Worm (Caenorhabditis elegans) whole organism, late embryonic: ENCODE results near the gene C13F10.8.

ENCODE experiments used
- ama-1 ChIP-seq: fragments of 150-350 bp; optimal IDR thresholded peaks from 2 replicates; lab custom pipeline; 2014
- ceh-24 ChIP-seq: sonication (generic microtip); optimal IDR thresholded peaks from 2 replicates; lab custom pipeline; 2016; ENCODE audit warnings: mild to moderate bottlenecking, missing genetic modification characterization, missing compliant biosample characterization
- ceh-30 ChIP-seq: fragments of 150-350 bp; optimal IDR thresholded peaks from 2 replicates; lab custom pipeline; 2014; ENCODE audit warnings: missing biosample characterization, missing genetic modification characterization
- che-1 ChIP-seq: sonication (generic microtip); optimal IDR thresholded peaks from 2 replicates; lab custom pipeline; 2016; ENCODE audit warnings: mild to moderate bottlenecking, missing genetic modification characterization, missing compliant biosample characterization
- fkh-10 ChIP-seq: fragments of 150-350 bp; optimal IDR thresholded peaks from 2 replicates; lab custom pipeline; 2014; ENCODE audit warnings: missing biosample characterization, missing genetic modification reagents, missing genetic modification characterization
- nfya-1 ChIP-seq: sonication (generic microtip); optimal IDR thresholded peaks from 2 replicates; lab custom pipeline; 2017; ENCODE audit warnings: missing genetic modification characterization, mild to moderate bottlenecking, missing compliant biosample characterization, antibody characterized with exemption, moderate library complexity
- nhr-11 ChIP-seq: fragments of 150-350 bp; optimal IDR thresholded peaks from 2 replicates; lab custom pipeline; 2014; ENCODE audit warnings: missing biosample characterization, missing genetic modification characterization
- odd-2 ChIP-seq: sonication (generic microtip); optimal IDR thresholded peaks from 2 replicates; lab custom pipeline; 2017; ENCODE audit warnings: antibody characterized with exemption, mild to moderate bottlenecking, missing genetic modification characterization, missing compliant biosample characterization
- unc-55 ChIP-seq: sonication (generic microtip); optimal IDR thresholded peaks from 2 replicates; lab custom pipeline; 2017; ENCODE audit warnings: missing biosample characterization, missing genetic modification reagents, missing genetic modification characterization

- TF ChIP-seq nfya-1 (no peak), ceh-24 (tag; lab: Kevin White, UChicago) (no peak), che-1 (no peak), nhr-11 (tag; lab: Kevin White, UChicago) (no peak), ama-1 (lab: Kevin White, UChicago) (no peak), unc-55 (GFP tag; lab: Kevin White, UChicago) (no peak), fkh-10 (no peak), ceh-30 (tag; lab: Kevin White, UChicago) (no peak), odd-2 (no peak)
Measured at ce11 chrV:7258965-7259364, 38.1 kb upstream of the C13F10.8 start, which contains the start of gene C13A2.12.
